Fruit fly (Drosophila melanogaster): Measurements from ENCODE around the gene CG7133.
A peak's percentile ranks its signal among the peaks of the same experiment; 100 is the strongest.

Gene CG7133

DNA sequence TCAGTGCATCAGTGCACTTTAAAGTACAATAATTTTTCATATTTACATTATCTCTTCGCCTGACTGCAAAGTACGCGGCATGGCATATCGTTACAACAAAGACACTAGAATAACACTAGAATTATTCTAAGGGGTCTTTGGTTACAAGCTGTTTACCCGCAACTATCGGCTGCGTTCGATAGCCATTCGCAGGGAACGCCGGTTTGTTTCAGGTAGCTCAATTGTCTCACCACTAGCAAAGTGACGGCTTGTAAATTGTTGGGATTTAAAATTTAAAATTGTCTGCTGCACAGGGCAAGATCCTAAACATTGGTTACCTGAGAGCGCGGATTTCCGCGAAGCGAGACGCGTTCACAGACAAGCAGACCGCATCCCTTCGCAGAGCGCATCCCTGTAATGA is 8.6 kb downstream of the CG7133 start, which contains the start of gene CG14561 (continued):
- peak; percentile 1 for TF ChIP-seq CG33557 (GFP tag; optimal IDR thresholded peaks at IDR 0.05)
- TF ChIP-seq bab2 (GFP tag; optimal IDR thresholded peaks at IDR 0.05), result peak; percentile 22
- TF ChIP-seq p53 (GFP tag; optimal IDR thresholded peaks at IDR 0.05), result peak; percentile 2
- TF ChIP-seq tin (GFP tag; optimal IDR thresholded peaks at IDR 0.05), result peak; percentile 34
- TF ChIP-seq phol (tag; optimal IDR thresholded peaks at IDR 0.05), result peak; percentile 52
- TF ChIP-seq amos (GFP tag; IDR thresholded peaks at IDR 0.05; ENCODE audit: partially characterized antibody), result peak; percentile 96
- TF ChIP-seq Xbp1 (GFP tag; optimal IDR thresholded peaks at IDR 0.05), result peak; percentile 38
- no peak for TF ChIP-seq Six4 (GFP tag; optimal IDR thresholded peaks at IDR 0.05)
- peak; percentile 45; the same call in 2 of the 4 replicates for TF ChIP-seq Gug (GFP tag; IDR thresholded peaks at IDR 0.05)
- TF ChIP-seq CG2116 (GFP tag; optimal IDR thresholded peaks at IDR 0.05), result peak; percentile 50
- TF ChIP-seq mld (GFP tag; IDR thresholded peaks at IDR 0.05; ENCODE audit: partially characterized antibody), result peak; percentile 92
- no peak for TF ChIP-seq wor (GFP tag; IDR thresholded peaks at IDR 0.05)
- TF ChIP-seq tio (GFP tag; optimal IDR thresholded peaks at IDR 0.05), result no peak
- TF ChIP-seq CG7963 (GFP tag; IDR thresholded peaks at IDR 0.05; ENCODE audit: partially characterized antibody), result peak; percentile 89
- TF ChIP-seq CG6689 (GFP tag; IDR thresholded peaks at IDR 0.05), result no peak
- TF ChIP-seq CTCF (GFP tag; optimal IDR thresholded peaks at IDR 0.05), result peak; percentile 48
- peak; percentile 30; the same call in 1 of the 2 replicates for TF ChIP-seq chm (GFP tag; IDR thresholded peaks at IDR 0.05)
- TF ChIP-seq row (GFP tag; IDR thresholded peaks at IDR 0.05), result peak; percentile 80
- no peak for TF ChIP-seq Mes4 (GFP tag; optimal IDR thresholded peaks at IDR 0.05)
- peak; percentile 3 for TF ChIP-seq CG13624 (GFP tag; optimal IDR thresholded peaks at IDR 0.05)
- TF ChIP-seq knrl (GFP tag; IDR thresholded peaks at IDR 0.05; ENCODE audit: partially characterized antibody), result peak; percentile 94
- TF ChIP-seq salm (tag; optimal IDR thresholded peaks at IDR 0.05), result no peak
- no peak for TF ChIP-seq Optix (GFP tag; IDR thresholded peaks at IDR 0.05)
- TF ChIP-seq trem (tag; optimal IDR thresholded peaks at IDR 0.05), result peak; percentile 71
- peak; percentile 66 for TF ChIP-seq MESR4 (GFP tag; optimal IDR thresholded peaks at IDR 0.05)
- no peak for TF ChIP-seq trh (GFP tag; optimal IDR thresholded peaks at IDR 0.05)
- peak; percentile 84 for TF ChIP-seq ato (GFP tag; IDR thresholded peaks at IDR 0.05; ENCODE audit: partially characterized antibody)
- TF ChIP-seq pfk (GFP tag; optimal IDR thresholded peaks at IDR 0.05), result peak; percentile 10
- TF ChIP-seq CG8290 (GFP tag; optimal IDR thresholded peaks at IDR 0.05), result peak; percentile 34
- peak; percentile 3 to 76 for TF ChIP-seq CG8290 (tag; optimal IDR thresholded peaks at IDR 0.05)
- TF ChIP-seq jigr1 (GFP tag; IDR thresholded peaks at IDR 0.05), result no peak
- peak; percentile 22 for TF ChIP-seq fu2 (GFP tag; optimal IDR thresholded peaks at IDR 0.05)
- no peak for TF ChIP-seq CG9437 (GFP tag; optimal IDR thresholded peaks at IDR 0.05)
- peak; percentile 78 for TF ChIP-seq pzg (GFP tag; optimal IDR thresholded peaks at IDR 0.05)
- peak; percentile 18 for TF ChIP-seq CG1647 (GFP tag; optimal IDR thresholded peaks at IDR 0.05)
- peak; percentile 72 for TF ChIP-seq CG9932 (GFP tag; IDR thresholded peaks at IDR 0.05)
- no peak for TF ChIP-seq CG12299 (tag; optimal IDR thresholded peaks at IDR 0.05)
- TF ChIP-seq CG2120 (GFP tag; optimal IDR thresholded peaks at IDR 0.05), result peak; percentile 44
- TF ChIP-seq stwl (tag; optimal IDR thresholded peaks at IDR 0.05), result peak; percentile 93
- TF ChIP-seq sima (GFP tag; optimal IDR thresholded peaks at IDR 0.05), result no peak
- TF ChIP-seq zen2 (GFP tag; IDR thresholded peaks at IDR 0.05; ENCODE audit: partially characterized antibody), result peak; percentile 87
- TF ChIP-seq hb (GFP tag; IDR thresholded peaks at IDR 0.05; ENCODE audit: partially characterized antibody), result peak; percentile 88
- peak; percentile 13 for TF ChIP-seq B-H2 (GFP tag; optimal IDR thresholded peaks at IDR 0.05)
- peak; percentile 50 for TF ChIP-seq cad (GFP tag; optimal IDR thresholded peaks at IDR 0.05)
- TF ChIP-seq Dref (GFP tag; IDR thresholded peaks at IDR 0.05), result peak; percentile 51
- peak; percentile 39 for TF ChIP-seq HmgZ (tag; optimal IDR thresholded peaks at IDR 0.05)
- peak; percentile 22 for TF ChIP-seq Hmr (GFP tag; optimal IDR thresholded peaks at IDR 0.05)
- no peak for TF ChIP-seq CG13775 (GFP tag; optimal IDR thresholded peaks at IDR 0.05)
- TF ChIP-seq Rx (GFP tag; IDR thresholded peaks at IDR 0.05), result no peak
- peak; percentile 90 for TF ChIP-seq inv (GFP tag; IDR thresholded peaks at IDR 0.05; ENCODE audit: partially characterized antibody)
- peak; percentile 46; the same call in 2 of the 3 replicates for TF ChIP-seq CG34422 (GFP tag; IDR thresholded peaks at IDR 0.05)
- TF ChIP-seq grau (tag; optimal IDR thresholded peaks at IDR 0.05), result peak; percentile 12

All from whole organism, embryonic.